Worm (Caenorhabditis elegans): ENCODE results near the gene F55G7.5.
"Not testable (repeated sequence)": the region's sequence is repeated elsewhere in the genome, so short reads cannot be mapped to it uniquely, and the experiment has no call there.

Gene F55G7.5

DNA sequence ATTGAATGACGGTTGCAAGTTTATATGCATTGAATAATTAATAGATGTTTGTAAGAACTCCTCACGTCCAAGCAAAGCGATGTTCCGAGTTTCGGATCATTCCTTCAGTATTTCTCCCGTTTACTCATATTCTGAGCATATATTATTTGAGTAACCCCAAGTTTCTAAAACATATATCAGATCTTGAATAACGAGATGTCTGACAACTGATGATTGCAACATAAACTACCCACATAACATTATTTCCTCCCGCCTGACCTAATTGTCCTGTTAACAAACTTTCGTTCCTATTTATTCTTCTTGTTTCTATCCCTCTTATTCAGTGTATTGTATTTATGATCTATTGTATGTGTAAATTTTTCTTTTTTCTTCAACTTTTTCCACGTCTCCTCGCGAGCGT is 22.4 kb upstream of the F55G7.5 start, which contains the start of gene C49F5.13:
TSS of gene C49F5.13 (plus strand) at position 301 of the 400 bp plus-strand sequence.
- not testable (repeated sequence) for TF ChIP-seq unc-62 (GFP tag; optimal IDR thresholded peaks at IDR 0.05)

DNA sequence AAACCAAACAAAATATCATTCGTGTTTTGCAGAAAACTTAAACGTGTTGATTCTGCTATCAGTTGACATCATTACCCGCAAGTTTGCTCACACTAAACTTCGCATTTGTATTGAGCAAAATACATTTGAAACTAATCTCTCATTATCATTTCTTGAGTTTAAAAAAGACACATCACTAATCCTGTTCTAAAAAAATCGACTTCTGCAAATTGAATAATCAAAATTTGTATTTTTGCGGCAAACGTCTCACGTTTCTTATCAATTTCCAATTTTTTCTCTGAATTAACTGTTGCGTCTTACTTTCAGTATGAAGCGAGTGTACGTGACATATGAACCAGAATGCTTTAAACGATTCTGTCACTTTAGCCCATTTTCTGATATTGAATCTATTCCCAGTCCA is 21.1 kb upstream of the F55G7.5 start, which contains the start of gene C49F5.8:
TSS of gene C49F5.8 (plus strand) at position 301 of the 400 bp plus-strand sequence.
- TF ChIP-seq unc-62 (GFP tag; optimal IDR thresholded peaks at IDR 0.05) = no peak

DNA sequence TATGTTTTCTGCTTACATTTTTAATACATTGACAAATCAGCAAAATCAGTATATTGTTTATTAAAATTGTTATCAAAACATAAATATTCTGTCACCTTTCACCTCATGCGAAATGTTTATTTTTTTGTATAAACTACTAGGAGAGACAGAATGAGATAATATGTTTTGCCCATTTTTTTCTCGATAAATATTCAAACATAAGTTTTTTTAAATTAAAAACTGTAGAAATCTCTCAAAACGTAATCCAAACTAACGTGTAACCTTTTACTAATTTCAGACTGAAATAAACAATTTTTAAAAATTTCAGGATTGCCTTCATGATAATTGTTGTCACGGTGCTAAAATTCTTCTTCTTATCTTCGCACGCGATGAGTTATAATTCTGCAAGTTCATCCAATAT is 18.5 kb upstream of the F55G7.5 start, which contains the start of gene T08D10.5:
TSS of gene T08D10.5 (plus strand) at position 301 of the 400 bp plus-strand sequence.
- TF ChIP-seq unc-62 (GFP tag; optimal IDR thresholded peaks at IDR 0.05) = no peak

DNA sequence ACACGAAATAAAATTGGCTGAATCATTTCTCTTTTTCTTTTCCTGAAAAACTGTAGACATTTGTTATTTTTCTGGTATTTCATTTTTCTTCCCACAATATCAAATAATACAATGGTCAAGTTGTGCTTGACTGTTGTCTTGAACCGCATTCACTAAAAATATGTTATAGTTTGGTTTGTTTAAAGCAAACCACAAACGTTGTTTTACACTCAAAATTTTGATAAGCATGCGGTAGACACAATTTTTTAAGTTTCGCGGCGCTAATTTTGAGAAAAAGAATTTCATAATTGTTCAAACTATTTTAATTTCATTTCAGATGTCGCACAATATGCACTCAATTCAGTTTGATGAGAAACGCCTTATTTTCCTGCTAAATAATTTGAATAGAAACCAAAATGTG is 16.4 kb upstream of the F55G7.5 start, which contains the start of gene T08D10.3:
TSS of gene T08D10.3 (plus strand) at position 301 of the 400 bp plus-strand sequence.
- no peak for TF ChIP-seq unc-62 (GFP tag; optimal IDR thresholded peaks at IDR 0.05)

DNA sequence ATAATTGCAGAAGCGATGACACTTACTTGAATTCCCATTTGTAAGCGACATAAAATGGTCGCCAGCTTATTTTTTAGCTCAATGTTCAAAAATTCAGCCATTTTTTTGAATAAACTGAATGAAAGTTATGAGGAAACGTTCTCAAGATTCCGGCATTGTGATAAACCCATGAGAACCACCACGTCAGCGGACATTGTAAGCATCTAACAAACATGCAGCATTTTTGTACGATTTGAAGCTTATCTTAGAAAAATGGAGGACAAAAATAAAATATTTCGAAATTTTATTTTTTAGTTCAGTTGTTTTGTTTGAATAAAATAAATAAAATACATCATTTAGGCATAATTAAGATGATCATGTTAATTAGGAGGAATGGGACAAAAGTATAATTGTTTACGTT is 14.5 kb upstream of the F55G7.5 start, which contains the start of gene T08D10.4:
TSS of gene T08D10.4 (minus strand) at position 101 of the 400 bp plus-strand sequence.
- no peak for TF ChIP-seq unc-62 (GFP tag; optimal IDR thresholded peaks at IDR 0.05)

DNA sequence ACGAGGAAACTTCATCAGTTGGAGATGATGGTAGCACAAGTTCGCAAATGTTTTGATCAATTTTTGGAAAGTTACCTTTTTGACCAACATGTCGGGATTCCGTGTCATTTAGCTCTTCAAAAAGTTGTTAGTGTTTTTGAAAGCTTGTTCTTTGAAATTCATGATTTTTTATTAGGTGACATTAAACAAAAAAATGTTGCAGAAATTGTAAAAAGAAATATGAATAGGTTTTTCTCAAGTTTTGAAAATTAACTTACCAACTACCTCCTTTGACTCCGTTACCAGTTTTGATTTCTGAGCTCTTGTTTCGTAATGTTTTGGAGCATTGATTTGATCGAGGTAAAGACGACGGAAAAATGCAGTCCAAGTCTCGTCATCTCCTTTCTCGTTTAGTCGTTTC is 13.4 kb upstream of the F55G7.5 start:
- TF ChIP-seq unc-62 (GFP tag; optimal IDR thresholded peaks at IDR 0.05) = no peak

DNA sequence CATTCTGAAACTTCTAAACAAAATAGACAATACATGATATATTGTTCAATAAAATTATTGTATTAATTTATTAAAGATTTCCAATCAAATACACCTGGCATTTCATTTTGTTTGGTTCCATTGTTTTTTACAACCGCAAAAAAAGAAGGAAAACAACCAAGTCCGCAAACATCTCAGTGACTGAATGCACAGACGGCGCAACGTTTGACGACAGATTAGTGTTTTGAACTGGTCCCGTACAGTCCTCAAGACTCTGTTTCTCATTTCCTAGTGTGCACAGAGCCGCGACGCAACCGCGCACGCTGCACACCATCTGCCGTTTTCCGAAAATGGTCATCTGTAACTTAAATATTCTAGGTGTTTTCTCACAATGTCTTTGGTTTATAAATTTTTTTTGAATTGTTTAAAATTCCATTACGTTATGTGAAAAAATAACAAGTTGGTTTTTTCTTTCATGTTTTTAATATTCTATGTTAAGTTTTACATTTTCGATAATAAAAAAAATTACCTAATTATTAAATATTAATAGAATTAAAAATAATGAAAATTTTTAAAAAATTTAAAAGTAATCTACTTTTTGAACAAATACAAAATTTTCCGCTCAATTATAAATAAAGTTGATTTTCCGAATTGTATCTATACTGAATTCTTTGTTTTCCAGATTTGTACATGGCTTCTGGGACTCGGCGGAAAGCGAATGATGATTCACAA is 9.6 kb upstream of the F55G7.5 start, which contains the start of gene lsd-1:
TSS of gene lsd-1 (plus strand) at position 661 of the 711 bp plus-strand sequence.
- no peak for TF ChIP-seq unc-62 (GFP tag; optimal IDR thresholded peaks at IDR 0.05)

DNA sequence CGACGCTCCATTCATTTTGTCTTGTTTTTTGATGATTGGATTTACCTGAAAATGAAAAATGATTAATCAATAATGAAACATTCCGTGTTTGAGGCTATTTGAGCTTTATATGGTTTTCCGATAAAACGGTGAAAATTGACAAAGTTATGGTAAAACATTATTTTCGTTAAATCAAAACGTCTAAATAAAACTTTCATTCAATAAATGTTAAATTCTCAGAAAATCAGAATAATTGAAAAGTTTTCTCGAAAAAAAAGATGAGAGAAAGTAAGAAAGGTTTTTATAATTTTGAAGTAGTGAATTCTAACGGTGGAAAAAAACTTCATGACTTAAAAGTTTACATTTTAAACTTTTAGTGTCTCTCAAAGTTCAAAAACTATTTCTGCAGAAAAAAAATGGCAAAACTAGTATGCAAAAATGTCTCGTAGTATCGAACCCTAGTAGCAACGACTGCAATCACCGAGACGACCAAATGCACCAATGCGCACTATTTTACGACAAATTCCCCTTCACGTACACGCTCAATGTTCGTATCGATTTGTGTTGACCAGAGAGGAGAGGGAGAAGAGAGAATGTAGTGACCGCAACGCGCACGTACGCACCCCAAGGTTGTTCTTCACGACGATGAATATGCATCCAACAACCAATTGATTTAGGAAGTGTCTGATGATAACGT is 8.2 kb upstream of the F55G7.5 start, which contains the start of gene nfya-1:
TSS of gene nfya-1 (minus strand) at position 51 of the 676 bp plus-strand sequence.
- no peak for TF ChIP-seq unc-62 (GFP tag; optimal IDR thresholded peaks at IDR 0.05)

DNA sequence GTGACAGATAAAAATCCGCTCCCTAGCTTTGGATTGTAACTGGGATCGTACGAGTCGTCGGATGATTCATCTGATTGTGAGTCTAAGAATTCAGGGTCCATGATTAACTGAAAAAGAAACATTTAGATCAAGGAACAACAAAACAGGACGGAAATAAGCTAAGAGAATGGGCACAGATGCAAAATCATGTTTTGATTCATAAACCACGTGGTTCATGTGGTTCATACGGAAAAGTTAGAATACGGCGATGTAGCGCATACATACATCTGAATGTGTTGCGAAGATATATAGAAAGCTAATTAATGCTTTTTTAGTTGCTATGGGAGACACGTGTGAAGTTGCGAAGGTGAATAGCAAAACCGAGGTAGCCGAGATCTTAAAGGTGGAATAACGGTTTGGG is 3.2 kb upstream of the F55G7.5 start, which contains the start of gene F55G7.3:
TSS of gene F55G7.3 (minus strand) at position 101 of the 400 bp plus-strand sequence.
- TF ChIP-seq unc-62 (GFP tag; optimal IDR thresholded peaks at IDR 0.05) = no peak

DNA sequence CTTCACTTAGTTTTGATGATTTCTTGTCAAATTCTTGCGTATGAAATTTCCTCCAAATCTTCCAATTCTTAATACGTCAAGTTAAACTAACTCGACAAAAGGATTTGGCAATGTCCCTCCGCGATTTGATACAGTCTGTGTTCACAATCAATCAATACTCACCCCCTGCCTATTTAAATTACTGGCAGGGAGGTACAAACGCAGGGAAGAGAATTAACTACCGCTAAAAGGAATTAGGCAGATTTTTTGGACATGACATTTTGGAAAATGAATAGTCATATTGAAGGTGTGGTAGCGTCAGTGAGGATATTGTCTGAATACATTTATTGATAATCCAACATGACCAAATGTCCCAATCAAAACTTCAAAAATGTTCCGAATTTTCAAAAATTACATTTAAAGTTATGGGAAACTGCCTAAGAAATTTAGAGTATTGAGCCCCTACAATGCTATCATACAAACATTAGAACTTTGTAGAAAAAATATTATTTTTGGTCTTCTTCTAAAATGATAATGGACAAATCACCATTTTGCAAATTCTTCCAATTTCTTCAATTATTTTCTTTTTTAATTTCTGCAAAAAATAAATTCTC is 1.3 kb downstream of the F55G7.5 start:
- TF ChIP-seq unc-62 (GFP tag; optimal IDR thresholded peaks at IDR 0.05) = peak; percentile 32

DNA sequence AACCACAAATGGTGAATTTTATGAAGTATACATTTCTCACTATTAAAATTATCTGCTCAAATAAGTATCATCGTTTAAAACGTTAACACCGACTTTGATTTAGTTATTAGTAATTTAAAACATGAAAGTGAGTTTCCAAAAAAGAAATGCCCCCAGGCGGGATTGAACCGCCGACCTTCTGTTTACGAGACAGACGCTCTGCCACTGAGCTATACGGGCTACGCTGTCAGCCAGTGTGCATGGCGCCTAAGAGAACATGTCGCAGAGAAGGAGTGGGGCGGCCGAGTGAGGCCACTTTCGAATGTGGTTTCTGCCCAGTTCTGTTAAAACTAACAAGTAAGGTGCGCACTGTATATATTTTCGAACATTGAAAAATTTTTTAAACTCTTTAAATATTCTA is 3.8 kb downstream of the F55G7.5 start:
- TF ChIP-seq unc-62 (GFP tag; optimal IDR thresholded peaks at IDR 0.05) = no peak

DNA sequence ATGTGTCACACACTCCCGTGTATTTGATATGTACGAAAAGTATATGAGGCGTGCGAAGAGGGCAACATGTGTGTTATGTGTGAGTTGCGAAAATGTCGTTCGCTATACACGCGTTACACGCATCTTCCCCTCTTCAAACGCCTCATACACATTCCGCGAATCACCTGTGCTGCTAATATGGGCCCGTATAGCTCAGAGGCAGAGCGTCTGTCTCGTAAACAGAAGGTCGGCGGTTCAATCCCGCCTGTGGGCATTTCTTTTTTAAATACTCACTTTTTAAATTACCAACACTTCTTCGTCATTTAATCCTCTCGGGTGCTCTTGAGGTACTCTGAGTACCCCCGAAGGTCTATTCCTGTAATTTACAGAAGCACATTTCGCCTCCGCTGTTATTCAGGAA is 5.2 kb downstream of the F55G7.5 start:
- TF ChIP-seq unc-62 (GFP tag; optimal IDR thresholded peaks at IDR 0.05) = no peak

DNA sequence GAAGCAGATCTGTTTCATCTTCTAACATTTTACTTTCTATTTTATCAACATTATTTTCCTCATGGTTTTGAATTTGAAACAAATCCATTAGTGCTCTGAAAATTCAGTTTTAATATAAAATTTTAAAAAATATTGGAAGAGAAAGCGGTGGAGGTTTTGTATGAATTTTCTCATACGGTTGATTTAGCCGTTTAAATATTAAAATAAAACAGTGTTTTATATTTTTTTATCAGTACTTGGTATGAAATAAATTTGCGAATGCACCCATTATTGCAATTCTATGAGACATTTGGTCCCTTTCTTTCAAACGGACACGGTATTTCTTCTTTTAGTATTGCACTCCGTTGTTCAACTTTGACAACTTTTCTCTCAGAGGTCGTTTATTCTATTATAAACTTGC is 7.2 kb downstream of the F55G7.5 start, which contains the start of gene dot-1.4:
TSS of gene dot-1.4 (minus strand) at position 101 of the 400 bp plus-strand sequence.
- no peak for TF ChIP-seq unc-62 (GFP tag; optimal IDR thresholded peaks at IDR 0.05)

DNA sequence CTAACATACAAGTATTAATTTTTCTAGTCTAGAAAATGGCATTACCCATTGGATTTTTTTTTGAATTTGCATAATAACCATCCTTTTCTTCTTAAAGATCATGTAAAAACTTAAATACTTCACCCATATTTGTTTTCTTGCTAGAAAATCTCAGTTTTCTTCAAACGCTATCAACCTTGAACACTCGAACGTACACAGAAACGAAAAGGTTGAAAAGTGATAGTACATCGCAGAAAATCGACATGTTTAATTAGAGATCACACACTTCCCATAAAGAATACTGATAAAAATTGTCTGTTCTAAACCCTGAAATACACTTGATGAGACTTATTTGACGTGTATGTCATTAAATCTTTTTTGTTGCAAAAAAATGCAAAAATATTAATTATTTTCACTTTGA is 11.1 kb downstream of the F55G7.5 start, which contains the start of gene F55G7.4:
TSS of gene F55G7.4 (plus strand) at position 301 of the 400 bp plus-strand sequence.
- TF ChIP-seq unc-62 (GFP tag; optimal IDR thresholded peaks at IDR 0.05) = no peak

DNA sequence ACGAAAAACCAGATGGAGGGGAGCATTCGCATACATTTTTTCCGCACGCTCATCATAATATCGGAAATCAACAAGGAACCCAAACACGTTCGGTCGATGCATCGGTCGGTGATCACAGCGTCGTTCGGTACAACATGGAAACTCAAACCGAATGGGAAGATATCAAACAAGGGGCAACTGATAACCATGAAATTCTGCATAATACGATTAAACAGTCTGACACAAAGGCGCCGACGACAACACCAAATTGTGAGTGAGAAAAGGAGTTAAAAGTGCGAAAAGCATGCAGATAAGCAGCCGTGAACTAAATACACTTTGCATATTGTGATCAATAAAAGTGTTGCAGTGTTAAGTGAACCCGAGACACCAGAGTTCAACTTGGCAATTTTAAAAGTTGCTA is 13.5 kb downstream of the F55G7.5 start:
- no peak for TF ChIP-seq unc-62 (GFP tag; optimal IDR thresholded peaks at IDR 0.05)

DNA sequence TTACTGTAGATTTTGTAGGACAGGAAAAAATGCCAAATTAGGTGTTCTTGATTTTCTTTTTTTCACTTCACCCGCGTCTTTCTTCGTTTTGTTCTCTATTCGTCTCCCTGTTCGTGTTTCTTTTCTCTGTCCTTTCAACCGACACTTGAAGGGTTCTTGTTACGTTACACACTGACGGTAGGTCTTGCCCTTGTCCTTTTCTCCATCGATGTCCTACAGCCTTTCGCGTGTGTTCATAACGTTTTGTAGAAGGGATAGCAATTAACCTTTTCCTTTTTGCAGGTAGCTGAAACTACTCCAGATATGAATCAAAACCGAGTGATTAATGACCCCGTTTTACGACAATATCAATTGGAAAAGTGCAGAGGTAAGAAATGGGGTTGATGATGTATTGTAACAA is 14.6 kb downstream of the F55G7.5 start, which contains the start of gene F55G7.1:
TSS of gene F55G7.1 (plus strand) at position 276 of the 400 bp plus-strand sequence.
- no peak for TF ChIP-seq unc-62 (GFP tag; optimal IDR thresholded peaks at IDR 0.05)

Measured in whole organism, dauer.